Fruit fly (Drosophila melanogaster) whole organism, embryonic: ENCODE data around the gene CG33172.

Experiments used
- B-H1 ChIP-seq: fragments of 200-800 bp; sonication (Bioruptor generic); IDR thresholded peaks from 3 replicates; pipeline ENCODE4 v1.3.6; 2022; ENCODE audit warnings: missing biosample characterization, missing genetic modification characterization
- BEAF-32 ChIP-seq: fragments of 200-800 bp; sonication (Bioruptor generic); optimal IDR thresholded peaks from 3 replicates; lab custom pipeline; 2017; ENCODE audit warnings: missing biosample characterization, missing genetic modification characterization, mild to moderate bottlenecking, moderate library complexity, missing genetic modification reagents
- Bgb ChIP-seq: fragments of 200-800 bp; sonication (Bioruptor generic); IDR thresholded peaks from 2 replicates; pipeline ENCODE4 v1.3.6; 2022; ENCODE audit warnings: missing biosample characterization, missing genetic modification characterization; ENCODE audit not compliant: partially characterized antibody
- CG13287 ChIP-seq: fragments of 200-800 bp; sonication (Bioruptor generic); IDR thresholded peaks from 2 replicates; pipeline ENCODE4 v1.3.6; 2022; ENCODE audit warnings: missing biosample characterization, missing genetic modification characterization; ENCODE audit not compliant: partially characterized antibody
- CG13894 ChIP-seq: fragments of 200-800 bp; sonication (Bioruptor generic); optimal IDR thresholded peaks from 3 replicates; lab custom pipeline; 2018; ENCODE audit warnings: missing biosample characterization, mild to moderate bottlenecking, missing genetic modification characterization, moderate library complexity
- CG14710 ChIP-seq: fragments of 200-800 bp; sonication (Bioruptor generic); optimal IDR thresholded peaks from 3 replicates; lab custom pipeline; 2019; ENCODE audit warnings: missing biosample characterization, mild to moderate bottlenecking, missing genetic modification characterization, moderate library complexity
- CG16813 ChIP-seq: fragments of 200-800 bp; sonication (Bioruptor generic); IDR thresholded peaks from 3 replicates; pipeline ENCODE4 v1.3.6; 2022; ENCODE audit warnings: missing biosample characterization, missing genetic modification characterization; ENCODE audit not compliant: partially characterized antibody
- CG17829 ChIP-seq: fragments of 200-800 bp; optimal IDR thresholded peaks from 2 replicates; lab custom pipeline; 2019; ENCODE audit warnings: missing biosample characterization, mild to moderate bottlenecking, missing genetic modification characterization, moderate library complexity
- CG2129 ChIP-seq: fragments of 200-800 bp; sonication (Bioruptor generic); IDR thresholded peaks from 2 replicates; pipeline ENCODE4 v1.3.6; 2022; ENCODE audit warnings: missing biosample characterization, missing genetic modification characterization; ENCODE audit not compliant: partially characterized antibody
- CG2712 ChIP-seq: fragments of 200-800 bp; optimal IDR thresholded peaks from 3 replicates; lab custom pipeline; 2019; ENCODE audit warnings: missing biosample characterization, mild to moderate bottlenecking, missing genetic modification characterization, moderate library complexity
- CG34224 ChIP-seq: fragments of 200-800 bp; sonication (Bioruptor generic); IDR thresholded peaks from 3 replicates; pipeline ENCODE4 v1.3.6; 2022; ENCODE audit warnings: missing biosample characterization, missing genetic modification characterization; ENCODE audit not compliant: partially characterized antibody
- CG34422 ChIP-seq: fragments of 200-800 bp; sonication (Bioruptor generic); IDR thresholded peaks from 3 replicates; pipeline ENCODE4 v1.3.6; 2022; ENCODE audit warnings: missing biosample characterization, missing genetic modification characterization
- CG3995 ChIP-seq: fragments of 200-800 bp; sonication (Bioruptor generic); optimal IDR thresholded peaks from 3 replicates; lab custom pipeline; 2016; ENCODE audit warnings: missing biosample characterization, missing genetic modification characterization
- CG5953 ChIP-seq: fragments of 200-800 bp; sonication (Bioruptor generic); IDR thresholded peaks from 2 replicates; pipeline ENCODE4 v1.3.6; 2022; ENCODE audit warnings: missing biosample characterization, missing genetic modification characterization
- CG6683 ChIP-seq: fragments of 200-800 bp; sonication (Bioruptor generic); optimal IDR thresholded peaks from 2 replicates; lab custom pipeline; 2017; ENCODE audit warnings: missing biosample characterization, mild to moderate bottlenecking, missing genetic modification characterization, missing genetic modification reagents
- CG6791 ChIP-seq: fragments of 200-800 bp; sonication (Bioruptor generic); IDR thresholded peaks from 3 replicates; pipeline ENCODE4 v1.3.6; 2022; ENCODE audit warnings: missing biosample characterization, missing genetic modification characterization; ENCODE audit not compliant: partially characterized antibody
- CG7987 ChIP-seq: fragments of 200-800 bp; sonication (Bioruptor generic); optimal IDR thresholded peaks from 2 replicates; lab custom pipeline; 2018; ENCODE audit warnings: missing biosample characterization, mild to moderate bottlenecking, missing genetic modification characterization, moderate library complexity
- Dll ChIP-seq: fragments of 200-800 bp; sonication (Bioruptor generic); IDR thresholded peaks from 4 replicates; pipeline ENCODE4 v1.3.6; 2022; ENCODE audit warnings: missing biosample characterization, missing genetic modification characterization; ENCODE audit not compliant: partially characterized antibody
- Doc3 ChIP-seq: fragments of 200-800 bp; sonication (Bioruptor generic); IDR thresholded peaks from 3 replicates; pipeline ENCODE4 v1.3.6; 2022; ENCODE audit warnings: missing biosample characterization, missing genetic modification characterization; ENCODE audit not compliant: partially characterized antibody
- Eip74EF ChIP-seq, 2 experiments: fragments of 200-800 bp in 1 of 2; fragments of >200 bp in 1 of 2; sonication (Bioruptor generic) in 1 of 2; optimal IDR thresholded peaks; 2 replicates each; lab custom pipeline; 2017 to 2019; ENCODE audit warnings: missing biosample characterization in 2 of 2, missing genetic modification characterization in 2 of 2, mild to moderate bottlenecking in 1 of 2, moderate library complexity in 1 of 2
- Ets65A ChIP-seq: fragments of 200-800 bp; sonication (Bioruptor generic); peaks from one replicate; lab custom pipeline; 2016; ENCODE audit warnings: missing biosample characterization, missing genetic modification characterization
- H2.0 ChIP-seq: fragments of 200-800 bp; sonication (Bioruptor generic); IDR thresholded peaks from 2 replicates; pipeline ENCODE4 v1.3.6; 2022; ENCODE audit warnings: missing biosample characterization, missing genetic modification characterization
- Hand ChIP-seq: fragments of 200-800 bp; sonication (Bioruptor generic); optimal IDR thresholded peaks from 2 replicates; lab custom pipeline; 2017; ENCODE audit warnings: mild to moderate bottlenecking, missing biosample characterization, missing genetic modification reagents, missing genetic modification characterization
- Med ChIP-seq: fragments of 200-800 bp; sonication (Bioruptor generic); peaks from one replicate; lab custom pipeline; 2016; ENCODE audit warnings: missing biosample characterization, missing genetic modification characterization, mild to moderate bottlenecking, inconsistent platforms, moderate library complexity
- Myb ChIP-seq: fragments of 200-800 bp; sonication (Bioruptor generic); optimal IDR thresholded peaks from 2 replicates; lab custom pipeline; 2016; ENCODE audit warnings: missing biosample characterization, missing genetic modification characterization
- Opbp ChIP-seq: fragments of 200-800 bp; sonication (Bioruptor generic); IDR thresholded peaks from 3 replicates; pipeline ENCODE4 v1.3.6; 2022; ENCODE audit warnings: missing biosample characterization, missing genetic modification characterization; ENCODE audit not compliant: partially characterized antibody
- Optix ChIP-seq: fragments of 200-800 bp; sonication (Bioruptor generic); IDR thresholded peaks from 3 replicates; pipeline ENCODE4 v1.3.6; 2022; ENCODE audit warnings: missing biosample characterization, missing genetic modification characterization
- Sry-β ChIP-seq: fragments of 200-800 bp; sonication (Bioruptor generic); optimal IDR thresholded peaks from 2 replicates; lab custom pipeline; 2018; ENCODE audit warnings: missing biosample characterization, mild to moderate bottlenecking, missing genetic modification characterization, moderate library complexity
- Trl ChIP-seq, 3 experiments: fragments of >200 bp in 2 of 3; fragments of 200-800 bp in 1 of 3; sonication (Bioruptor generic) in 1 of 3; optimal IDR thresholded peaks; 2 replicates in 1 of 3; 3 replicates in 2 of 3; lab custom pipeline; 2016 to 2017; ENCODE audit warnings: missing biosample characterization in 1 of 3, missing genetic modification characterization in 1 of 3
- aop ChIP-seq: fragments of 200-800 bp; sonication (Bioruptor generic); IDR thresholded peaks from 2 replicates; pipeline ENCODE4 v1.3.6; 2022; ENCODE audit warnings: missing biosample characterization, missing genetic modification characterization
- ato ChIP-seq: fragments of 200-800 bp; sonication (Bioruptor generic); IDR thresholded peaks from 2 replicates; pipeline ENCODE4 v1.3.6; 2022; ENCODE audit warnings: missing biosample characterization, missing genetic modification characterization; ENCODE audit not compliant: partially characterized antibody
- corto ChIP-seq: fragments of 200-800 bp; sonication (Bioruptor generic); optimal IDR thresholded peaks from 2 replicates; lab custom pipeline; 2016; ENCODE audit warnings: missing biosample characterization, mild to moderate bottlenecking, missing genetic modification characterization, moderate library complexity
- crp ChIP-seq, 2 experiments: fragments of 200-800 bp; sonication (Bioruptor generic); optimal IDR thresholded peaks; 2 replicates in 1 of 2; 3 replicates in 1 of 2; lab custom pipeline; 2017; ENCODE audit warnings: missing biosample characterization in 2 of 2, missing genetic modification characterization in 2 of 2, mild to moderate bottlenecking in 1 of 2, moderate library complexity in 1 of 2
- h ChIP-seq: fragments of >200 bp; optimal IDR thresholded peaks from 2 replicates; lab custom pipeline; 2017
- hbn ChIP-seq: fragments of 200-800 bp; sonication (Bioruptor generic); IDR thresholded peaks from 2 replicates; pipeline ENCODE4 v1.3.6; 2022; ENCODE audit warnings: missing biosample characterization, missing genetic modification characterization; ENCODE audit not compliant: partially characterized antibody
- her ChIP-seq: fragments of 200-800 bp; sonication (Bioruptor generic); optimal IDR thresholded peaks from 2 replicates; lab custom pipeline; 2016; ENCODE audit warnings: missing biosample characterization, missing genetic modification characterization
- ind ChIP-seq: fragments of 200-800 bp; sonication (Bioruptor generic); optimal IDR thresholded peaks from 3 replicates; lab custom pipeline; 2016; ENCODE audit warnings: missing biosample characterization, missing genetic modification characterization
- ken ChIP-seq: fragments of 200-800 bp; sonication (Bioruptor generic); IDR thresholded peaks from 3 replicates; pipeline ENCODE4 v1.3.6; 2022; ENCODE audit warnings: missing biosample characterization, missing genetic modification characterization
- mld ChIP-seq: fragments of 200-800 bp; sonication (Bioruptor generic); IDR thresholded peaks from 3 replicates; pipeline ENCODE4 v1.3.6; 2022; ENCODE audit warnings: missing biosample characterization, missing genetic modification characterization; ENCODE audit not compliant: partially characterized antibody
- oc ChIP-seq: fragments of 200-800 bp; sonication (Bioruptor generic); optimal IDR thresholded peaks from 2 replicates; lab custom pipeline; 2018; ENCODE audit warnings: missing biosample characterization, mild to moderate bottlenecking, missing genetic modification characterization, moderate library complexity
- pfk ChIP-seq: fragments of 200-800 bp; sonication (Bioruptor generic); optimal IDR thresholded peaks from 2 replicates; lab custom pipeline; 2018; ENCODE audit warnings: missing biosample characterization, mild to moderate bottlenecking, missing genetic modification characterization, moderate library complexity
- row ChIP-seq: fragments of 200-800 bp; sonication (Bioruptor generic); IDR thresholded peaks from 3 replicates; pipeline ENCODE4 v1.3.6; 2022; ENCODE audit warnings: missing biosample characterization, missing genetic modification characterization
- salm ChIP-seq: fragments of 200-800 bp; sonication (Bioruptor generic); optimal IDR thresholded peaks from 2 replicates; lab custom pipeline; 2018; ENCODE audit warnings: missing biosample characterization, mild to moderate bottlenecking, missing genetic modification characterization
- stc ChIP-seq: fragments of 200-800 bp; sonication (Bioruptor generic); IDR thresholded peaks from 2 replicates; pipeline ENCODE4 v1.3.6; 2022; ENCODE audit warnings: missing biosample characterization, missing genetic modification characterization
- tna ChIP-seq: fragments of 200-800 bp; sonication (Bioruptor generic); IDR thresholded peaks from 2 replicates; pipeline ENCODE4 v1.3.6; 2022; ENCODE audit warnings: missing biosample characterization, missing genetic modification characterization; ENCODE audit not compliant: partially characterized antibody
- vnd ChIP-seq: fragments of 200-800 bp; sonication (Bioruptor generic); IDR thresholded peaks from 3 replicates; pipeline ENCODE4 v1.3.6; 2022; ENCODE audit warnings: missing biosample characterization, missing genetic modification characterization; ENCODE audit not compliant: partially characterized antibody
- vvl ChIP-seq: fragments of 200-800 bp; sonication (Bioruptor generic); IDR thresholded peaks from 2 replicates; pipeline ENCODE4 v1.3.6; 2022; ENCODE audit warnings: missing biosample characterization, missing genetic modification characterization
- z ChIP-seq: fragments of 200-800 bp; sonication (Bioruptor generic); IDR thresholded peaks from 3 replicates; pipeline ENCODE4 v1.3.6; 2022; ENCODE audit warnings: missing biosample characterization, missing genetic modification characterization

CG33172 gene

dm6 chrX:15731968-15732367, 37.5 kb upstream of the CG33172 start, which contains the start of gene CG8191 (continued):
- TF ChIP-seq Myb (GFP tag; lab: Kevin White, UChicago) (peak; percentile 34), oc (tag; lab: Kevin White, UChicago) (no peak), Trl (optimal IDR thresholded peaks at IDR 0.05; lab: Kevin White, UChicago) (no peak), Trl (GFP tag; optimal IDR thresholded peaks at IDR 0.05; lab: Kevin White, UChicago) (no peak), Hand (no peak), CG5953 (no peak), Doc3 (peak; percentile 72), CG13287 (GFP tag; lab: Robert Waterston, UW) (peak; percentile 77), CG6791 (GFP tag; lab: Robert Waterston, UW) (peak; percentile 86), Ets65A (GFP tag; lab: Kevin White, UChicago) (no peak), Opbp (peak; percentile 78; the same call in 2 of the 3 replicates), Med (peak; percentile 44), corto (GFP tag; lab: Kevin White, UChicago) (no peak), salm (tag; lab: Kevin White, UChicago) (no peak), aop (GFP tag; lab: Robert Waterston, UW) (no peak), Eip74EF (GFP tag; optimal IDR thresholded peaks at IDR 0.05; lab: Kevin White, UChicago) (no peak), z (GFP tag; lab: Robert Waterston, UW) (no peak), vnd (GFP tag; lab: Robert Waterston, UW) (peak; percentile 61; the same call in 2 of the 3 replicates), her (GFP tag; lab: Kevin White, UChicago) (no peak), h (lab: Kevin White, UChicago) (no peak), CG3995 (peak; percentile 88), CG7987 (no peak), crp (GFP tag; optimal IDR thresholded peaks at IDR 0.05; lab: Kevin White, UChicago) (peak in 1 of 2 experiments; percentile 82), Bgb (GFP tag; lab: Robert Waterston, UW) (peak; percentile 73), Optix (GFP tag; lab: Robert Waterston, UW) (no peak), CG2712 (no peak), tna (GFP tag; lab: Robert Waterston, UW) (peak; percentile 84), hbn (GFP tag; lab: Robert Waterston, UW) (peak; percentile 69), ato (GFP tag; lab: Robert Waterston, UW) (peak; percentile 82), pfk (GFP tag; lab: Kevin White, UChicago) (no peak), mld (GFP tag; lab: Robert Waterston, UW) (peak; percentile 75; the same call in 2 of the 3 replicates), CG34224 (GFP tag; lab: Robert Waterston, UW) (peak; percentile 80), vvl (GFP tag; lab: Robert Waterston, UW) (no peak), CG34422 (GFP tag; lab: Robert Waterston, UW) (no peak; the same call in 2 of the 3 replicates), Sry-β (GFP tag; lab: Kevin White, UChicago) (peak; percentile 17), CG13894 (tag; lab: Kevin White, UChicago) (no peak), H2.0 (GFP tag; lab: Robert Waterston, UW) (no peak), ind (GFP tag; lab: Kevin White, UChicago) (no peak), Dll (GFP tag; lab: Robert Waterston, UW) (peak; percentile 74; the same call in 3 of the 4 replicates), CG6683 (GFP tag; lab: Kevin White, UChicago) (no peak), stc (GFP tag; lab: Robert Waterston, UW) (no peak), BEAF-32 (GFP tag; lab: Kevin White, UChicago) (peak; percentile 68), row (GFP tag; lab: Robert Waterston, UW) (no peak), CG2129 (peak; percentile 45; the same call in 1 of the 2 replicates), B-H1 (GFP tag; lab: Robert Waterston, UW) (no peak), ken (no peak), CG17829 (tag; lab: Kevin White, UChicago) (peak; percentile 6), CG14710 (no peak), CG16813 (GFP tag; lab: Robert Waterston, UW) (peak; percentile 68)
